Fruit fly (Drosophila melanogaster): Measurements from ENCODE around the gene IntS10.

DNA sequence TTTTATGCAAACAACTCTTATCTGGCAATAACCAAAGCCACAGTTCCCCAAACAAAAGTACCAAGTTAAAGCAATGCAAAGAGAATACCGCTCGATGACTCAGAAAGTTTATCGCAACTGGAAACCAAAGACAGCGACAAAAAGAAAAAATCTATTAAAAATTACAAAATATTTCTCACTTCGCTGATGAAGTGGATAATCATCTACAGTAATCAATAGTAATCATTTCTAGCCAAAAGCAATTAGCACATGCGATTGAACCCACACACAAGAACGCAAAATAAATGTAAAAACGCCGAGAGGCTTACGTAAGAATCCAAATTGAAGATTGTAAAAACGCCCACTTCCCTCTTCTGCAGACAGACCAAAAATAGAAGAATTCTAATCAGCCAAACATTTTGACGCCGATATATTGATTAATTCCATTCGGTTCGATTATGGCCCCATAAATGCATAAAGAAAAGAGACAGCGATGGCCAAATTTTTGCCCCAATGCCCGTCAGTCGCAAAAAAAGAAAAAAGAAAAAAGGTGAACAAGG, 29.9 kb upstream of the IntS10 start:
- TF ChIP-seq h (optimal IDR thresholded peaks at IDR 0.05) (no peak), insv (optimal IDR thresholded peaks at IDR 0.05) (no peak)

Data from Kc167 (cell line).